Fruit fly (Drosophila melanogaster) whole organism, embryonic: ENCODE measurements around the gene Gsc.

Experiments
- ATbp ChIP-seq: fragments of 200-800 bp; sonication (Bioruptor generic); optimal IDR thresholded peaks from 2 replicates; lab custom pipeline; 2017; ENCODE audit warnings: missing biosample characterization, mild to moderate bottlenecking, missing genetic modification characterization, missing genetic modification reagents
- Atf-2 ChIP-seq: fragments of 200-800 bp; sonication (Bioruptor generic); optimal IDR thresholded peaks from 2 replicates; lab custom pipeline; 2016; ENCODE audit warnings: missing biosample characterization, missing genetic modification characterization
- Bteb2 ChIP-seq: fragments of 200-800 bp; sonication (Bioruptor generic); optimal IDR thresholded peaks from 2 replicates; lab custom pipeline; 2016; ENCODE audit warnings: missing biosample characterization, missing genetic modification characterization
- CG13775 ChIP-seq: fragments of 200-800 bp; sonication (Bioruptor generic); optimal IDR thresholded peaks from 3 replicates; lab custom pipeline; 2017; ENCODE audit warnings: missing biosample characterization, mild to moderate bottlenecking, missing genetic modification characterization
- CG14050 ChIP-seq: fragments of 200-800 bp; sonication (Bioruptor generic); IDR thresholded peaks from 3 replicates; pipeline ENCODE4 v1.3.6; 2022; ENCODE audit warnings: missing biosample characterization, missing genetic modification characterization
- CG15479 ChIP-seq: fragments of 200-800 bp; sonication (Bioruptor generic); optimal IDR thresholded peaks from 3 replicates; lab custom pipeline; 2019; ENCODE audit warnings: missing biosample characterization, mild to moderate bottlenecking, missing genetic modification characterization, moderate library complexity
- CG1602 ChIP-seq: fragments of 200-800 bp; sonication (Bioruptor generic); optimal IDR thresholded peaks from 3 replicates; lab custom pipeline; 2016; ENCODE audit warnings: missing biosample characterization, missing genetic modification characterization
- CG17568 ChIP-seq: fragments of 200-800 bp; sonication (Bioruptor generic); optimal IDR thresholded peaks from 2 replicates; lab custom pipeline; 2018; ENCODE audit warnings: missing biosample characterization, mild to moderate bottlenecking, missing genetic modification characterization, moderate library complexity
- CG18262 ChIP-seq: fragments of 200-800 bp; optimal IDR thresholded peaks from 3 replicates; lab custom pipeline; 2019; ENCODE audit warnings: missing biosample characterization, mild to moderate bottlenecking, missing genetic modification characterization, moderate library complexity
- CG18599 ChIP-seq: fragments of 200-800 bp; sonication (Bioruptor generic); optimal IDR thresholded peaks from 3 replicates; lab custom pipeline; 2017; ENCODE audit warnings: missing biosample characterization, missing genetic modification characterization, mild to moderate bottlenecking, moderate library complexity, missing genetic modification reagents
- CG30431 ChIP-seq: fragments of 200-800 bp; sonication (Bioruptor generic); optimal IDR thresholded peaks from 2 replicates; lab custom pipeline; 2017; ENCODE audit warnings: missing biosample characterization, missing genetic modification characterization
- CG3065 ChIP-seq: fragments of 200-800 bp; sonication (Bioruptor generic); optimal IDR thresholded peaks from 2 replicates; lab custom pipeline; 2016; ENCODE audit warnings: missing biosample characterization, missing genetic modification characterization
- CG3847 ChIP-seq: fragments of 200-800 bp; sonication (Bioruptor generic); IDR thresholded peaks from 2 replicates; pipeline ENCODE4 v1.3.6; 2022; ENCODE audit warnings: missing biosample characterization, missing genetic modification characterization
- CG4424 ChIP-seq: fragments of 200-800 bp; sonication (Bioruptor generic); optimal IDR thresholded peaks from 3 replicates; lab custom pipeline; 2016; ENCODE audit warnings: missing biosample characterization, missing genetic modification characterization
- CG6254 ChIP-seq: fragments of 200-800 bp; sonication (Bioruptor generic); optimal IDR thresholded peaks from 3 replicates; lab custom pipeline; 2017; ENCODE audit warnings: mild to moderate bottlenecking, missing biosample characterization, missing genetic modification reagents, missing genetic modification characterization
- CG8478 ChIP-seq: fragments of >200 bp; optimal IDR thresholded peaks from 2 replicates; lab custom pipeline; 2018
- Dip3 ChIP-seq: fragments of 200-800 bp; sonication (Bioruptor generic); optimal IDR thresholded peaks from 3 replicates; lab custom pipeline; 2016; ENCODE audit warnings: missing biosample characterization, missing genetic modification characterization
- E2f2 ChIP-seq: fragments of 200-800 bp; sonication (Bioruptor generic); IDR thresholded peaks from 2 replicates; pipeline ENCODE4 v1.3.6; 2022; ENCODE audit warnings: missing biosample characterization, missing genetic modification characterization
- Elba2 ChIP-seq: fragments of 200-800 bp; sonication (Bioruptor generic); optimal IDR thresholded peaks from 3 replicates; lab custom pipeline; 2016; ENCODE audit warnings: missing biosample characterization, missing genetic modification characterization
- HLH54F ChIP-seq: fragments of 200-800 bp; sonication (Bioruptor generic); optimal IDR thresholded peaks from 3 replicates; lab custom pipeline; 2016; ENCODE audit warnings: missing biosample characterization, missing genetic modification characterization
- MESR4 ChIP-seq: fragments of 200-800 bp; sonication (Bioruptor generic); optimal IDR thresholded peaks from 2 replicates; lab custom pipeline; 2018; ENCODE audit warnings: missing biosample characterization, mild to moderate bottlenecking, missing genetic modification characterization, moderate library complexity
- NC2α ChIP-seq: fragments of 200-800 bp; sonication (Bioruptor generic); optimal IDR thresholded peaks from 2 replicates; lab custom pipeline; 2016; ENCODE audit warnings: missing biosample characterization, missing genetic modification characterization
- NK7.1 ChIP-seq: fragments of 200-800 bp; sonication (Bioruptor generic); optimal IDR thresholded peaks from 3 replicates; lab custom pipeline; 2016; ENCODE audit warnings: missing biosample characterization, missing genetic modification characterization
- Oaz ChIP-seq: fragments of 200-800 bp; sonication (Bioruptor generic); IDR thresholded peaks from 2 replicates; pipeline ENCODE4 v1.3.6; 2022; ENCODE audit warnings: missing biosample characterization, missing genetic modification characterization
- Sox102F ChIP-seq: fragments of 200-800 bp; sonication (Bioruptor generic); optimal IDR thresholded peaks from 2 replicates; lab custom pipeline; 2018; ENCODE audit warnings: missing biosample characterization, mild to moderate bottlenecking, missing genetic modification characterization, moderate library complexity
- Sry-β ChIP-seq: fragments of 200-800 bp; sonication (Bioruptor generic); optimal IDR thresholded peaks from 2 replicates; lab custom pipeline; 2018; ENCODE audit warnings: missing biosample characterization, mild to moderate bottlenecking, missing genetic modification characterization, moderate library complexity
- Sry-δ ChIP-seq: fragments of 200-800 bp; sonication (Bioruptor generic); optimal IDR thresholded peaks from 2 replicates; lab custom pipeline; 2016; ENCODE audit warnings: missing biosample characterization, missing genetic modification characterization
- cas ChIP-seq: fragments of 200-800 bp; sonication (Bioruptor generic); IDR thresholded peaks from 2 replicates; pipeline ENCODE4 v1.3.6; 2022; ENCODE audit warnings: missing biosample characterization, missing genetic modification characterization
- chm ChIP-seq: fragments of 200-800 bp; sonication (Bioruptor generic); IDR thresholded peaks from 2 replicates; pipeline ENCODE4 v1.3.6; 2022; ENCODE audit warnings: missing biosample characterization, missing genetic modification characterization
- chn ChIP-seq: fragments of 200-800 bp; sonication (Bioruptor generic); optimal IDR thresholded peaks from 2 replicates; lab custom pipeline; 2016; ENCODE audit warnings: missing biosample characterization, missing genetic modification characterization
- croc ChIP-seq: fragments of 200-800 bp; sonication (Bioruptor generic); conservative IDR thresholded peaks from 3 replicates; pipeline ENCODE4 v1.3.6; 2022; ENCODE audit warnings: missing biosample characterization, missing genetic modification characterization
- dan ChIP-seq: fragments of 200-800 bp; sonication (Bioruptor generic); IDR thresholded peaks from 2 replicates; pipeline ENCODE4 v1.3.6; 2022; ENCODE audit warnings: missing biosample characterization, missing genetic modification characterization
- danr ChIP-seq: fragments of 200-800 bp; sonication (Bioruptor generic); IDR thresholded peaks from 2 replicates; pipeline ENCODE4 v1.3.6; 2022; ENCODE audit warnings: missing biosample characterization, missing genetic modification characterization
- dati ChIP-seq: fragments of 200-800 bp; sonication (Bioruptor generic); IDR thresholded peaks from 2 replicates; pipeline ENCODE4 v1.3.6; 2022; ENCODE audit warnings: missing biosample characterization, missing genetic modification characterization
- gcm2 ChIP-seq: fragments of 200-800 bp; sonication (Bioruptor generic); optimal IDR thresholded peaks from 2 replicates; lab custom pipeline; 2016; ENCODE audit warnings: missing biosample characterization, missing genetic modification characterization
- gsb-n ChIP-seq: fragments of 200-800 bp; sonication (Bioruptor generic); optimal IDR thresholded peaks from 3 replicates; lab custom pipeline; 2018; ENCODE audit warnings: missing biosample characterization, mild to moderate bottlenecking, missing genetic modification characterization
- h ChIP-seq: fragments of >200 bp; optimal IDR thresholded peaks from 2 replicates; lab custom pipeline; 2017
- hb ChIP-seq: fragments of 200-800 bp; sonication (Bioruptor generic); IDR thresholded peaks from 3 replicates; pipeline ENCODE4 v1.3.6; 2022; ENCODE audit warnings: missing biosample characterization, missing genetic modification characterization; ENCODE audit not compliant: partially characterized antibody
- ind ChIP-seq: fragments of 200-800 bp; sonication (Bioruptor generic); optimal IDR thresholded peaks from 3 replicates; lab custom pipeline; 2016; ENCODE audit warnings: missing biosample characterization, missing genetic modification characterization
- kah ChIP-seq: fragments of 200-800 bp; sonication (Bioruptor generic); optimal IDR thresholded peaks from 2 replicates; lab custom pipeline; 2018; ENCODE audit warnings: missing biosample characterization, mild to moderate bottlenecking, missing genetic modification characterization
- ken ChIP-seq: fragments of 200-800 bp; sonication (Bioruptor generic); IDR thresholded peaks from 3 replicates; pipeline ENCODE4 v1.3.6; 2022; ENCODE audit warnings: missing biosample characterization, missing genetic modification characterization
- kni ChIP-seq: fragments of 200-800 bp; sonication (Bioruptor generic); optimal IDR thresholded peaks from 3 replicates; lab custom pipeline; 2017; ENCODE audit warnings: mild to moderate bottlenecking, missing biosample characterization, missing genetic modification reagents, missing genetic modification characterization
- oc ChIP-seq: fragments of 200-800 bp; sonication (Bioruptor generic); optimal IDR thresholded peaks from 2 replicates; lab custom pipeline; 2018; ENCODE audit warnings: missing biosample characterization, mild to moderate bottlenecking, missing genetic modification characterization, moderate library complexity
- phol ChIP-seq: fragments of 200-800 bp; sonication (Bioruptor generic); optimal IDR thresholded peaks from 3 replicates; lab custom pipeline; 2018; ENCODE audit warnings: missing biosample characterization, mild to moderate bottlenecking, missing genetic modification characterization, moderate library complexity
- pros ChIP-seq: fragments of 200-800 bp; sonication (Bioruptor generic); optimal IDR thresholded peaks from 3 replicates; lab custom pipeline; 2019; ENCODE audit warnings: missing biosample characterization, mild to moderate bottlenecking, missing genetic modification characterization, moderate library complexity
- pzg ChIP-seq: fragments of 200-800 bp; sonication (Bioruptor generic); optimal IDR thresholded peaks from 3 replicates; lab custom pipeline; 2018; ENCODE audit warnings: missing biosample characterization, mild to moderate bottlenecking, missing genetic modification characterization, moderate library complexity
- repo ChIP-seq: fragments of 200-800 bp; sonication (Bioruptor generic); optimal IDR thresholded peaks from 2 replicates; lab custom pipeline; 2016; ENCODE audit warnings: missing biosample characterization, missing genetic modification characterization
- slp2 ChIP-seq: fragments of 200-800 bp; sonication (Bioruptor generic); optimal IDR thresholded peaks from 2 replicates; lab custom pipeline; 2016; ENCODE audit warnings: missing biosample characterization, missing genetic modification characterization
- ttk ChIP-seq: fragments of 200-800 bp; sonication (Bioruptor generic); IDR thresholded peaks from 2 replicates; pipeline ENCODE4 v2.1.2; 2022; ENCODE audit warnings: missing biosample characterization, missing genetic modification characterization
- zen ChIP-seq: fragments of 200-800 bp; sonication (Bioruptor generic); optimal IDR thresholded peaks from 3 replicates; lab custom pipeline; 2018; ENCODE audit warnings: missing biosample characterization, mild to moderate bottlenecking, missing genetic modification characterization, moderate library complexity
- zen2 ChIP-seq: fragments of 200-800 bp; sonication (Bioruptor generic); IDR thresholded peaks from 3 replicates; pipeline ENCODE4 v1.3.6; 2022; ENCODE audit warnings: missing biosample characterization, missing genetic modification characterization; ENCODE audit not compliant: partially characterized antibody
- zf30C ChIP-seq: fragments of 200-800 bp; sonication (Bioruptor generic); optimal IDR thresholded peaks from 3 replicates; lab custom pipeline; 2018; ENCODE audit warnings: missing biosample characterization, mild to moderate bottlenecking, missing genetic modification characterization

Gsc gene

DNA sequence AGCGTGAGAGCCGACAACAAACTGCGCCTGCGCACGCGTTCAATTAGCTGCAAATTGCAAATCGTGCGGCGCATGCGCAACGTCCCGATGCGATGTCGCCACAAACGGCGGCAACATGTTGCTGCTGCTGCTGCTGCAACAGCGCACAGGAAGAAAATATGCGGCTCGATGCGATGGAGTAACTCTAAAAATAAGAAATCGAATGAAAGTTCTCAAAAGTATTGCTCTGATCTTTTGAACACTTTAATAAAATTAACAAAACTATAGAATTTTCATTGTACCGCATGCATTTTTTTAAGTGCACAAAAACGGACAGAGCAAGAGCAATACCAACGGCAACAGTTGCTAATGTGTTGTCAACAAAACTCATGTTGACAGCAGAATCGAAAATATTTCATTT lies 11.7 kb upstream of the Gsc start (continued):
- TF ChIP-seq CG14050 (GFP tag; lab: Robert Waterston, UW) (no peak), Oaz (GFP tag; lab: Robert Waterston, UW) (no peak), CG18262 (tag; lab: Kevin White, UChicago) (peak; percentile 60), CG6254 (GFP tag; lab: Kevin White, UChicago) (no peak), chm (GFP tag; lab: Robert Waterston, UW) (no peak; the same call in 1 of the 2 replicates), kni (GFP tag; lab: Kevin White, UChicago) (no peak), Elba2 (GFP tag; lab: Kevin White, UChicago) (peak; percentile 11), CG17568 (GFP tag; lab: Kevin White, UChicago) (no peak), zf30C (GFP tag; lab: Kevin White, UChicago) (no peak), croc (GFP tag; lab: Robert Waterston, UW) (peak; percentile 31; the same call in 1 of the 3 replicates), cas (GFP tag; lab: Robert Waterston, UW) (no peak), CG1602 (GFP tag; lab: Kevin White, UChicago) (peak; percentile 29), CG13775 (peak; percentile 36), HLH54F (GFP tag; lab: Kevin White, UChicago) (no peak), CG3065 (no peak), dati (GFP tag; lab: Robert Waterston, UW) (no peak), Sry-δ (no peak), CG4424 (GFP tag; lab: Kevin White, UChicago) (peak; percentile 29), NC2α (GFP tag; lab: Kevin White, UChicago) (no peak), pros (GFP tag; lab: Kevin White, UChicago) (no peak), oc (tag; lab: Kevin White, UChicago) (no peak), E2f2 (GFP tag; lab: Robert Waterston, UW) (peak; percentile 17; the same call in 1 of the 2 replicates), danr (GFP tag; lab: Robert Waterston, UW) (no peak), chn (GFP tag; lab: Kevin White, UChicago) (peak; percentile 60), ken (GFP tag; lab: Robert Waterston, UW) (0 out of 3 replicates have a peak, but pooled peaks have one; percentile 48), zen (tag; lab: Kevin White, UChicago) (peak; percentile 84), ind (no peak), CG30431 (GFP tag; lab: Kevin White, UChicago) (peak; percentile 43), CG8478 (lab: Kevin White, UChicago) (no peak), dan (GFP tag; lab: Robert Waterston, UW) (peak; percentile 62; the same call in 1 of the 2 replicates), CG18599 (GFP tag; lab: Kevin White, UChicago) (no peak), hb (GFP tag; lab: Robert Waterston, UW) (no peak), repo (GFP tag; lab: Kevin White, UChicago) (no peak), slp2 (GFP tag; lab: Kevin White, UChicago) (no peak), Sox102F (peak; percentile 48), NK7.1 (GFP tag; lab: Kevin White, UChicago) (no peak), Sry-β (GFP tag; lab: Kevin White, UChicago) (no peak), h (lab: Kevin White, UChicago) (no peak), gcm2 (GFP tag; lab: Kevin White, UChicago) (no peak), ATbp (GFP tag; lab: Kevin White, UChicago) (peak; percentile 29), phol (tag; lab: Kevin White, UChicago) (peak; percentile 57), Atf-2 (GFP tag; lab: Kevin White, UChicago) (peak; percentile 11), CG15479 (GFP tag; lab: Kevin White, UChicago) (peak; percentile 30), gsb-n (tag; lab: Kevin White, UChicago) (peak; percentile 35), ttk (GFP tag; lab: Robert Waterston, UW) (0 out of 2 replicates have a peak, but pooled peaks have one; percentile 27), Bteb2 (no peak), MESR4 (GFP tag; lab: Kevin White, UChicago) (no peak), CG3847 (peak; percentile 16; the same call in 1 of the 2 replicates), Dip3 (GFP tag; lab: Kevin White, UChicago) (no peak), pzg (GFP tag; lab: Kevin White, UChicago) (no peak), zen2 (GFP tag; lab: Robert Waterston, UW) (no peak), kah (GFP tag; lab: Kevin White, UChicago) (no peak)
